Fruit fly (Drosophila melanogaster): Measurements from ENCODE around the gene CG13082.
A peak's percentile ranks its signal among the peaks of the same experiment; 100 is the strongest.

Gene CG13082

dm6 chr2L:19582185-19582584 lies 44.0 kb downstream of the CG13082 start, which contains the start of gene Hakai (continued):
- TF ChIP-seq sens-2 (GFP tag; IDR thresholded peaks at IDR 0.05): no peak
- TF ChIP-seq ap (GFP tag; IDR thresholded peaks at IDR 0.05): no peak
- peak in 1 of 2 experiments; percentile 12 for TF ChIP-seq bsh (GFP tag; optimal IDR thresholded peaks at IDR 0.05)
- TF ChIP-seq Gsc (GFP tag; IDR thresholded peaks at IDR 0.05): no peak
- TF ChIP-seq pum (GFP tag; optimal IDR thresholded peaks at IDR 0.05): peak; percentile 77
- TF ChIP-seq oc (tag; optimal IDR thresholded peaks at IDR 0.05): no peak
- no peak for TF ChIP-seq fru (optimal IDR thresholded peaks at IDR 0.05)
- TF ChIP-seq ash1 (GFP tag; optimal IDR thresholded peaks at IDR 0.05): no peak
- TF ChIP-seq Oli (tag; optimal IDR thresholded peaks at IDR 0.05): peak; percentile 16
- TF ChIP-seq CG33557 (GFP tag; optimal IDR thresholded peaks at IDR 0.05): no peak
- no peak for TF ChIP-seq mirr (GFP tag; optimal IDR thresholded peaks at IDR 0.05)
- TF ChIP-seq Abd-B (GFP tag; optimal IDR thresholded peaks at IDR 0.05): peak; percentile 31
- TF ChIP-seq CG13287 (GFP tag; IDR thresholded peaks at IDR 0.05; ENCODE audit: partially characterized antibody): peak; percentile 65
- peak; percentile 61 for TF ChIP-seq CG1792 (GFP tag; optimal IDR thresholded peaks at IDR 0.05)
- no peak for TF ChIP-seq rib (GFP tag; IDR thresholded peaks at IDR 0.05)
- no peak for TF ChIP-seq corto (GFP tag; optimal IDR thresholded peaks at IDR 0.05)
- TF ChIP-seq CG2875 (GFP tag; optimal IDR thresholded peaks at IDR 0.05): no peak
- TF ChIP-seq slbo (GFP tag; IDR thresholded peaks at IDR 0.05): peak; percentile 86
- no peak for TF ChIP-seq CG12219 (GFP tag; optimal IDR thresholded peaks at IDR 0.05)
- TF ChIP-seq Blimp-1 (GFP tag; optimal IDR thresholded peaks at IDR 0.05): peak; percentile 3
- TF ChIP-seq CG15696 (tag; optimal IDR thresholded peaks at IDR 0.05): peak; percentile 33
- peak; percentile 81 for TF ChIP-seq Sin3A (optimal IDR thresholded peaks at IDR 0.05)
- peak; percentile 54 for TF ChIP-seq bcd (GFP tag; optimal IDR thresholded peaks at IDR 0.05)
- TF ChIP-seq grn (GFP tag; optimal IDR thresholded peaks at IDR 0.05): no peak
- TF ChIP-seq CG2202 (tag; optimal IDR thresholded peaks at IDR 0.05): no peak
- TF ChIP-seq Hmx (GFP tag; optimal IDR thresholded peaks at IDR 0.05): no peak
- TF ChIP-seq pros (GFP tag; optimal IDR thresholded peaks at IDR 0.05): no peak
- TF ChIP-seq CG6765 (GFP tag; optimal IDR thresholded peaks at IDR 0.05): no peak

- TF ChIP-seq CG12104 (GFP tag; optimal IDR thresholded peaks at IDR 0.05): peak; percentile 39
- peak; percentile 80 for TF ChIP-seq knrl (GFP tag; IDR thresholded peaks at IDR 0.05; ENCODE audit: partially characterized antibody)
- TF ChIP-seq fd3F (GFP tag; optimal IDR thresholded peaks at IDR 0.05): peak; percentile 38
- no peak for TF ChIP-seq Sry-β (GFP tag; optimal IDR thresholded peaks at IDR 0.05)
- peak; percentile 60 for TF ChIP-seq CG8944 (GFP tag; optimal IDR thresholded peaks at IDR 0.05)
- peak; percentile 66 for TF ChIP-seq CG12942 (GFP tag; optimal IDR thresholded peaks at IDR 0.05)
- TF ChIP-seq ssp (GFP tag; IDR thresholded peaks at IDR 0.05): peak; percentile 27; the same call in 1 of the 2 replicates
- no peak for TF ChIP-seq tna (GFP tag; IDR thresholded peaks at IDR 0.05; ENCODE audit: partially characterized antibody)
- no peak for TF ChIP-seq sim (GFP tag; IDR thresholded peaks at IDR 0.05)
- TF ChIP-seq usp (GFP tag; optimal IDR thresholded peaks at IDR 0.05): no peak
- TF ChIP-seq jigr1 (GFP tag; IDR thresholded peaks at IDR 0.05): no peak
- no peak for TF ChIP-seq Usf (GFP tag; optimal IDR thresholded peaks at IDR 0.05)
- TF ChIP-seq NC2β (GFP tag; optimal IDR thresholded peaks at IDR 0.05): peak; percentile 76
- TF ChIP-seq tgo (GFP tag; IDR thresholded peaks at IDR 0.05): peak; percentile 55
- TF ChIP-seq CG18764 (GFP tag; optimal IDR thresholded peaks at IDR 0.05): peak; percentile 58
- TF ChIP-seq br (optimal IDR thresholded peaks at IDR 0.05): no peak
- TF ChIP-seq Deaf1 (tag; optimal IDR thresholded peaks at IDR 0.05): no peak
- TF ChIP-seq HLH54F (GFP tag; optimal IDR thresholded peaks at IDR 0.05): peak; percentile 74
- peak; percentile 48 for TF ChIP-seq PHDP (tag; optimal IDR thresholded peaks at IDR 0.05)
- TF ChIP-seq CG10274 (GFP tag; optimal IDR thresholded peaks at IDR 0.05): no peak
- TF ChIP-seq D19A (tag; optimal IDR thresholded peaks at IDR 0.05): peak; percentile 6
- no peak for TF ChIP-seq exex (tag; optimal IDR thresholded peaks at IDR 0.05)
- peak; percentile 90 for TF ChIP-seq Sin3A (optimal IDR thresholded peaks at IDR 0.05)
- TF ChIP-seq twi (tag; optimal IDR thresholded peaks at IDR 0.05): peak; percentile 57
- no peak for TF ChIP-seq CG8765 (GFP tag; IDR thresholded peaks at IDR 0.05)
- peak; percentile 67 for TF ChIP-seq E2f2 (GFP tag; IDR thresholded peaks at IDR 0.05)
These were observed 45.7 kb downstream of the CG13082 start, which contains the start of the genes PCNA2 and CG10366 for dm6 chr2L:19583926-19584392. Gene PCNA2 (minus strand): TSS chr2L:19583990. Gene CG10366 (plus strand): TSS chr2L:19584235.
